Worm (Caenorhabditis elegans) whole organism, mixed stage, embryonic: ENCODE data around the gene F55G7.1.

Source experiments
- M03D4.4 ChIP-seq: sonication (generic microtip); optimal IDR thresholded peaks from 2 replicates; lab custom pipeline; 2017; ENCODE audit warnings: mild to moderate bottlenecking, missing genetic modification characterization, missing compliant biosample characterization
- blmp-1 ChIP-seq: fragments of 150-350 bp; optimal IDR thresholded peaks from 2 replicates; lab custom pipeline; 2014; ENCODE audit warnings: missing biosample characterization, missing genetic modification characterization
- ceh-39 ChIP-seq: fragments of 150-350 bp; optimal IDR thresholded peaks from 2 replicates; lab custom pipeline; 2014; ENCODE audit warnings: missing biosample characterization, missing genetic modification characterization
- ceh-43 ChIP-seq: fragments of 200-800 bp; sonication (Bioruptor generic); optimal IDR thresholded peaks from 2 replicates; lab custom pipeline; 2018; ENCODE audit warnings: mild to moderate bottlenecking, missing genetic modification characterization, moderate library complexity, missing compliant biosample characterization
- ceh-83 ChIP-seq: fragments of 200-800 bp; sonication (Bioruptor generic); optimal IDR thresholded peaks from 2 replicates; lab custom pipeline; 2018; ENCODE audit warnings: mild to moderate bottlenecking, missing genetic modification characterization, missing compliant biosample characterization
- ces-1 ChIP-seq: fragments of 150-350 bp; optimal IDR thresholded peaks from 2 replicates; lab custom pipeline; 2014; ENCODE audit warnings: missing biosample characterization, missing genetic modification reagents, missing genetic modification characterization
- drap-1 ChIP-seq: fragments of 200-800 bp; sonication (Bioruptor generic); optimal IDR thresholded peaks from 3 replicates; lab custom pipeline; 2018; ENCODE audit warnings: mild to moderate bottlenecking, missing genetic modification characterization, missing compliant biosample characterization
- elt-1 ChIP-seq: sonication (generic microtip); optimal IDR thresholded peaks from 2 replicates; lab custom pipeline; 2017; ENCODE audit warnings: missing genetic modification characterization, mild to moderate bottlenecking, missing compliant biosample characterization, antibody characterized with exemption, moderate library complexity, borderline replicate concordance; ENCODE audit not compliant: insufficient read depth
- elt-3 ChIP-seq: fragments of 150-350 bp; optimal IDR thresholded peaks from 2 replicates; lab custom pipeline; 2014; ENCODE audit warnings: missing biosample characterization, missing genetic modification characterization
- flh-1 ChIP-seq: fragments of 200-800 bp; sonication (Bioruptor generic); optimal IDR thresholded peaks from 2 replicates; lab custom pipeline; 2018; ENCODE audit warnings: mild to moderate bottlenecking, missing genetic modification characterization, moderate library complexity, missing compliant biosample characterization
- ham-2 ChIP-seq: fragments of 200-800 bp; sonication (Bioruptor generic); optimal IDR thresholded peaks from 2 replicates; lab custom pipeline; 2018; ENCODE audit warnings: mild to moderate bottlenecking, missing genetic modification characterization, missing compliant biosample characterization
- hlh-1 ChIP-seq: fragments of 150-350 bp; optimal IDR thresholded peaks from 2 replicates; lab custom pipeline; 2014; ENCODE audit warnings: missing biosample characterization, missing genetic modification reagents, missing genetic modification characterization
- lin-13 ChIP-seq: fragments of 150-350 bp; optimal IDR thresholded peaks from 2 replicates; lab custom pipeline; 2014; ENCODE audit warnings: missing biosample characterization, missing genetic modification characterization
- lsy-2 ChIP-seq: fragments of 150-350 bp; optimal IDR thresholded peaks from 2 replicates; lab custom pipeline; 2014; ENCODE audit warnings: missing biosample characterization, missing genetic modification characterization
- mab-5 ChIP-seq: fragments of 150-350 bp; optimal IDR thresholded peaks from 2 replicates; lab custom pipeline; 2014; ENCODE audit warnings: missing biosample characterization, missing genetic modification characterization
- mep-1 ChIP-seq: fragments of 150-350 bp; optimal IDR thresholded peaks from 2 replicates; lab custom pipeline; 2017; ENCODE audit warnings: missing biosample characterization, missing genetic modification reagents, missing genetic modification characterization, inconsistent platforms
- nhr-2 ChIP-seq: fragments of 150-350 bp; optimal IDR thresholded peaks from 2 replicates; lab custom pipeline; 2014; ENCODE audit warnings: missing biosample characterization, missing genetic modification characterization
- nhr-237 ChIP-seq: fragments of 150-350 bp; optimal IDR thresholded peaks from 2 replicates; lab custom pipeline; 2014; ENCODE audit warnings: missing biosample characterization, missing genetic modification characterization
- nhr-28 ChIP-seq: fragments of 150-350 bp; optimal IDR thresholded peaks from 2 replicates; lab custom pipeline; 2014; ENCODE audit warnings: missing biosample characterization, missing genetic modification characterization
- nhr-76 ChIP-seq: sonication (generic microtip); optimal IDR thresholded peaks from 2 replicates; lab custom pipeline; 2017; ENCODE audit warnings: missing biosample characterization, missing genetic modification characterization
- pha-4 ChIP-seq: fragments of 150-350 bp; optimal IDR thresholded peaks from 2 replicates; lab custom pipeline; 2018; ENCODE audit warnings: missing biosample characterization, missing genetic modification reagents, missing genetic modification characterization
- sem-2 ChIP-seq: fragments of 200-800 bp; sonication (Bioruptor generic); optimal IDR thresholded peaks from 2 replicates; lab custom pipeline; 2018; ENCODE audit warnings: mild to moderate bottlenecking, missing genetic modification characterization, missing compliant biosample characterization
- snpc-4 ChIP-seq: fragments of 150-350 bp; optimal IDR thresholded peaks from 2 replicates; lab custom pipeline; 2014; ENCODE audit warnings: missing biosample characterization, missing genetic modification characterization
- sptf-1 ChIP-seq: sonication (generic microtip); optimal IDR thresholded peaks from 2 replicates; lab custom pipeline; 2017; ENCODE audit warnings: mild to moderate bottlenecking, missing genetic modification characterization, moderate library complexity, missing compliant biosample characterization
- tbx-8 ChIP-seq: fragments of 200-800 bp; sonication (Bioruptor generic); optimal IDR thresholded peaks from 2 replicates; lab custom pipeline; 2018; ENCODE audit warnings: mild to moderate bottlenecking, missing genetic modification characterization, moderate library complexity, missing compliant biosample characterization
- unc-120 ChIP-seq: sonication (generic microtip); optimal IDR thresholded peaks from 2 replicates; lab custom pipeline; 2017; ENCODE audit warnings: missing genetic modification characterization, missing compliant biosample characterization; ENCODE audit not compliant: poor library complexity, severe bottlenecking
- unc-39 ChIP-seq: fragments of 150-350 bp; optimal IDR thresholded peaks from 2 replicates; lab custom pipeline; 2014; ENCODE audit warnings: missing biosample characterization, missing genetic modification characterization
- unc-62 ChIP-seq: fragments of 150-350 bp; optimal IDR thresholded peaks from 2 replicates; lab custom pipeline; 2014; ENCODE audit warnings: missing biosample characterization, missing genetic modification reagents, missing genetic modification characterization
- zip-8 ChIP-seq: fragments of 150-350 bp; optimal IDR thresholded peaks from 2 replicates; lab custom pipeline; 2014; ENCODE audit warnings: missing biosample characterization, missing genetic modification characterization
- ztf-11 ChIP-seq: fragments of 150-350 bp; optimal IDR thresholded peaks from 2 replicates; lab custom pipeline; 2014; ENCODE audit warnings: missing biosample characterization, missing genetic modification characterization

The F55G7.1 gene

DNA sequence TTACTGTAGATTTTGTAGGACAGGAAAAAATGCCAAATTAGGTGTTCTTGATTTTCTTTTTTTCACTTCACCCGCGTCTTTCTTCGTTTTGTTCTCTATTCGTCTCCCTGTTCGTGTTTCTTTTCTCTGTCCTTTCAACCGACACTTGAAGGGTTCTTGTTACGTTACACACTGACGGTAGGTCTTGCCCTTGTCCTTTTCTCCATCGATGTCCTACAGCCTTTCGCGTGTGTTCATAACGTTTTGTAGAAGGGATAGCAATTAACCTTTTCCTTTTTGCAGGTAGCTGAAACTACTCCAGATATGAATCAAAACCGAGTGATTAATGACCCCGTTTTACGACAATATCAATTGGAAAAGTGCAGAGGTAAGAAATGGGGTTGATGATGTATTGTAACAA, at the start of gene F55G7.1:
Gene F55G7.1, plus strand, starts transcription at position 276 of the 400 bp plus-strand sequence.
- TF ChIP-seq ceh-39 (tag; lab: Kevin White, UChicago) (no peak), flh-1 (no peak), nhr-237 (tag; lab: Kevin White, UChicago) (peak; percentile 9)
- TF ChIP-seq, all 35 proteins: peak for 1

DNA sequence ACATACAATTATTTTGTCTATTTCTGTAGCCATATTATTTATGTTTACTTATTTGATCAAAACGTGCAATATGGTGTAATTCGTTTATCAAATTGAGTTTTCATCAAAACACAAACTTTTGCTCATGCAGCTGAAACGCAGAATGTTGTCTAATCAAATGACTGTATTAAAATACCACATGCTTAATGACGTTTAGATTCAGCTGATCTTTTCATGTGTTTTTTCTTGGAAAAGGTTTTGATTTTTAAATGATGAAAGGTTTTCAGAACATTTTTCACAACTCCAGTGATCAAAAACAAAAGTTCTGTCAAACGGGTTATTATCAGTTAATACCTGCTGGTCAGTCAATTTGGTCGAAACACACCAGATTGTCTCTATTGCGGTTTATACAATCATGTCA, 49.0 kb upstream of the F55G7.1 start, which contains the start of gene Y62H9A.1:
Gene Y62H9A.1, plus strand, starts transcription at position 282 of the 400 bp plus-strand sequence.
- TF ChIP-seq zip-8 (tag; lab: Kevin White, UChicago) (no peak), tbx-8 (GFP tag; lab: Kevin White, UChicago) (no peak), pha-4 (tag; lab: Kevin White, UChicago) (no peak), nhr-28 (tag; lab: Kevin White, UChicago) (no peak), ham-2 (no peak)

ce11 chrX:11878109-11878508, 46.1 kb upstream of the F55G7.1 start, which contains the start of gene Y62H9A.2:
TSS of gene Y62H9A.2 (minus strand) at chrX:11878209.
- TF ChIP-seq ces-1 (no peak), ham-2 (no peak), mep-1 (tag; lab: Kevin White, UChicago) (no peak)
- TF ChIP-seq, all 35 proteins: peak for 0

- TF ChIP-seq mep-1 (tag; lab: Kevin White, UChicago) (no peak), zip-8 (tag; lab: Kevin White, UChicago) (no peak), nhr-76 (tag; lab: Kevin White, UChicago) (no peak), elt-1 (no peak), blmp-1 (no peak), ces-1 (no peak), ztf-11 (tag; lab: Kevin White, UChicago) (no peak), tbx-8 (GFP tag; lab: Kevin White, UChicago) (no peak), unc-62 (GFP tag; lab: Kevin White, UChicago) (no peak), M03D4.4 (tag; lab: Kevin White, UChicago) (no peak), ceh-39 (tag; lab: Kevin White, UChicago) (no peak), nhr-2 (tag; lab: Kevin White, UChicago) (no peak), drap-1 (GFP tag; lab: Kevin White, UChicago) (no peak), lsy-2 (no peak), ceh-43 (no peak), hlh-1 (tag; lab: Kevin White, UChicago) (no peak), unc-120 (tag; lab: Kevin White, UChicago) (no peak), ceh-83 (no peak), nhr-237 (tag; lab: Kevin White, UChicago) (no peak)
- TF ChIP-seq, all 35 proteins: peak for 0
Measured at ce11 chrX:11879871-11880270, 44.4 kb upstream of the F55G7.1 start, which contains the start of the genes Y62H9A.3 and Y62H9A.4. TSS of gene Y62H9A.3 (minus strand) at chrX:11879971. TSS of gene Y62H9A.4 (plus strand) at chrX:11880126.

DNA sequence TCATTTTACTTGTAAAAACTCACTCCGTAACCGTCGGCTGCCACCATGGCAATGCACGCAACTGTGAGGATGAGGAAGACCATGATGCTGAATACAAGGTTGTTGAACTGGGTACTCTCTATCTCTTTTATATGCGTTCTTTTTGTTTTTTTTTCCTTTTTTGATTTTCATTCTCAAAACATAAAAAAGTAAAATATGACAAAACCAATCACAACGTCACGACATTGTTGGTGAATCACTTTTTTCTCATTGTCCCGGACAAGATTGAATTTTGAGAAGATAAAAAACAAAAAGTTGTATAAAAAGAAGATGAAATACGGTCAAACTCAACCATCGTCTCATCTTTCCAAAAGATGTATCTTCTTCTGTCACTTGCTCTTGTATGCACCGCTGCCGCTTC, 41.4 kb upstream of the F55G7.1 start, which contains the start of the genes Y62H9A.5 and ule-5:
Gene Y62H9A.5, minus strand, starts transcription at position 101 of the 400 bp plus-strand sequence.
Gene ule-5, plus strand, starts transcription at position 328 of the 400 bp plus-strand sequence.
- TF ChIP-seq hlh-1 (tag; lab: Kevin White, UChicago) (no peak), sptf-1 (tag; lab: Kevin White, UChicago) (no peak), flh-1 (no peak), ham-2 (no peak), blmp-1 (no peak), zip-8 (tag; lab: Kevin White, UChicago) (no peak), unc-62 (GFP tag; lab: Kevin White, UChicago) (no peak), pha-4 (tag; lab: Kevin White, UChicago) (no peak), unc-120 (tag; lab: Kevin White, UChicago) (no peak), snpc-4 (tag; lab: Kevin White, UChicago) (no peak), unc-39 (tag; lab: Kevin White, UChicago) (no peak), mab-5 (tag; lab: Kevin White, UChicago) (no peak), drap-1 (GFP tag; lab: Kevin White, UChicago) (no peak), tbx-8 (GFP tag; lab: Kevin White, UChicago) (no peak), nhr-28 (tag; lab: Kevin White, UChicago) (no peak)

DNA sequence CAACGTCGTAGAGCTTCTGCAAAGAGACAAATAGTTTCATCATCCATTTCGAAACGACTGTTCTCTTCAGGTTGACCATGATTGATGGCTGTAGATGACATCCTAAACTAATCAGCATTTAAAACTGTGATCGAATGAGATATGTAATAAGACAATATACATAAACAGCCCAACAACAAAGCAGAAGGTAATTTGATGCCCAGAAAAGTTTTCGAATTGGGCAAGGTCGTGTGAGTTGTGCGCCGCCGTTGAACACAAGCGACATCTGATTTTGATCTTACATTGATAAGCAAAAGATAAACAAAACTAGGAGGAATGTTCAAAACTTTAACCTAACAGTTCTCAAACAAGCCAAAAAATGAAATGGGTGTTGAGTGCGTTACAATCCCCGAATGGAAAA, 38.7 kb upstream of the F55G7.1 start, which contains the start of gene Y62H9A.7:
Gene Y62H9A.7, minus strand, starts transcription at position 101 of the 400 bp plus-strand sequence.
- TF ChIP-seq zip-8 (tag; lab: Kevin White, UChicago) (no peak), tbx-8 (GFP tag; lab: Kevin White, UChicago) (no peak), lin-13 (tag; lab: Kevin White, UChicago) (no peak), ztf-11 (tag; lab: Kevin White, UChicago) (no peak), sem-2 (GFP tag; lab: Kevin White, UChicago) (no peak), ceh-43 (no peak), ceh-83 (no peak), hlh-1 (tag; lab: Kevin White, UChicago) (no peak), elt-3 (no peak), snpc-4 (tag; lab: Kevin White, UChicago) (no peak), elt-1 (no peak), ham-2 (no peak), nhr-2 (tag; lab: Kevin White, UChicago) (no peak)
